Worm (Caenorhabditis elegans): ENCODE data around the gene bus-5.

DNA sequence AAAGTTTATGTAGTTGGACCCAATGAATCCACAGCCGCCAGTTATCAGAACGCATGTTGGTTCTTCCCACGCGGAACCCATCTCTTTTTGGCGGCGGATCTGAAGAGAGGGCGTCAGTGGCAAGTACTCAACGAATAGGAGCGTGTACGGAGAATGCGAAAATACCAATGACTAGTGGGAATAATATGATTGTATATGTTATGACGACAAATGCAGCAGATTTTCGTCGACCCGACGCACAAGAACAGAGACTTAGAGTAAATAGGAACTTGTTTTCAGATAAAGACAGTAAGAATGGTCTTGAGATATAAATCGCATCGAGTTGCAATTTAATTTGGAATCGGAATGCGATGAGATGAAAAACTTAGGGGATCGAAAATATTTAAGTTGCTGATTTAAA lies at the start of gene bus-5:
- TF ChIP-seq nhr-47 (tag; optimal IDR thresholded peaks at IDR 0.05) (no peak), zag-1 (tag; optimal IDR thresholded peaks at IDR 0.05) (no peak), nhr-20 (tag; optimal IDR thresholded peaks at IDR 0.05) (no peak), sox-4 (tag; optimal IDR thresholded peaks at IDR 0.05) (no peak), pqm-1 (tag; optimal IDR thresholded peaks at IDR 0.05) (no peak), nhr-85 (tag) (no peak), aly-2 (tag; optimal IDR thresholded peaks at IDR 0.05) (no peak), jun-1 (tag; optimal IDR thresholded peaks at IDR 0.05) (no peak), fos-1 (tag; optimal IDR thresholded peaks at IDR 0.05) (no peak), snpc-4 (tag; optimal IDR thresholded peaks at IDR 0.05) (no peak)

Data from whole organism, L1 larva.